Fruit fly (Drosophila melanogaster): ENCODE results near the gene Sur-8.

- TF ChIP-seq fru (GFP tag; optimal IDR thresholded peaks at IDR 0.05) (no peak), lola (GFP tag; optimal IDR thresholded peaks at IDR 0.05) (no peak), br (GFP tag; optimal IDR thresholded peaks at IDR 0.05) (no peak), Mio (GFP tag; optimal IDR thresholded peaks at IDR 0.05) (no peak), brk (GFP tag; optimal IDR thresholded peaks at IDR 0.05) (no peak), h (GFP tag; optimal IDR thresholded peaks at IDR 0.05) (no peak), Hnf4 (GFP tag; optimal IDR thresholded peaks at IDR 0.05) (no peak), Sp1 (GFP tag; optimal IDR thresholded peaks at IDR 0.05) (no peak), ey (GFP tag; optimal IDR thresholded peaks at IDR 0.05) (no peak)
Observed at dm6 chr3R:17448758-17449157, 46.4 kb upstream of the Sur-8 start, which contains the start of gene Eh.
